Worm (Caenorhabditis elegans): ENCODE measurements around the gene srbc-12.
"Not testable (repeated sequence)": the region's sequence is repeated elsewhere in the genome, so short reads cannot be mapped to it uniquely, and the experiment has no call there.

ce11 chrV:890835-891234 lies 41.2 kb downstream of the srbc-12 start, which contains the start of gene srlf-22:
- TF ChIP-seq unc-42 (tag; optimal IDR thresholded peaks at IDR 0.05); ets-4 (tag; optimal IDR thresholded peaks at IDR 0.05); hlh-8 (tag; optimal IDR thresholded peaks at IDR 0.05); pqm-1 (tag; optimal IDR thresholded peaks at IDR 0.05); fax-1 (tag; optimal IDR thresholded peaks at IDR 0.05); ama-1 (optimal IDR thresholded peaks at IDR 0.05); hlh-30 (tag; optimal IDR thresholded peaks at IDR 0.05; ENCODE audit: insufficient read depth); unc-86 (tag; optimal IDR thresholded peaks at IDR 0.05); pros-1 (tag; optimal IDR thresholded peaks at IDR 0.05); nfya-1 (tag; optimal IDR thresholded peaks at IDR 0.05): not testable (repeated sequence)

Measured in whole organism, late embryonic.